Worm (Caenorhabditis elegans) whole organism, L4 larva: ENCODE data around the gene F52D2.5.
A peak's percentile ranks its signal among the peaks of the same experiment; 100 is the strongest.

ENCODE experiments used
- D1046.2 ChIP-seq: fragments of 200-800 bp; sonication (Bioruptor generic); IDR thresholded peaks from 2 replicates; pipeline ENCODE4 v1.3.6; 2022; ENCODE audit warnings: missing genetic modification characterization, missing compliant biosample characterization
- F10B5.3 ChIP-seq: sonication (generic microtip); optimal IDR thresholded peaks from 2 replicates; lab custom pipeline; 2016; ENCODE audit warnings: mild to moderate bottlenecking, missing genetic modification characterization, missing compliant biosample characterization
- F37D6.2 ChIP-seq: sonication (generic microtip); optimal IDR thresholded peaks from 2 replicates; lab custom pipeline; 2016; ENCODE audit warnings: mild to moderate bottlenecking, missing genetic modification characterization, missing compliant biosample characterization
- F44E2.7 ChIP-seq: fragments of 200-800 bp; sonication (Bioruptor generic); IDR thresholded peaks from 2 replicates; pipeline ENCODE4 v2.1.2; 2022; ENCODE audit warnings: missing genetic modification characterization, missing compliant biosample characterization
- R02D3.7 ChIP-seq: fragments of 150-350 bp; sonication (generic microtip); optimal IDR thresholded peaks from 3 replicates; lab custom pipeline; 2014; ENCODE audit warnings: missing biosample characterization, missing genetic modification characterization
- Y105C5A.15 ChIP-seq: fragments of 200-800 bp; sonication (Bioruptor generic); IDR thresholded peaks from 2 replicates; pipeline ENCODE4 v1.3.6; 2022; ENCODE audit warnings: missing genetic modification characterization, missing compliant biosample characterization
- Y5F2A.4 ChIP-seq: fragments of 200-800 bp; sonication (Bioruptor generic); optimal IDR thresholded peaks from 2 replicates; lab custom pipeline; 2018; ENCODE audit warnings: mild to moderate bottlenecking, missing genetic modification characterization, missing compliant biosample characterization
- ZK337.2 ChIP-seq: fragments of 200-800 bp; sonication (Bioruptor generic); IDR thresholded peaks from 2 replicates; pipeline ENCODE4 v1.3.6; 2022; ENCODE audit warnings: missing genetic modification reagents, missing genetic modification characterization, missing compliant biosample characterization
- aha-1 ChIP-seq: fragments of 150-350 bp; peaks from one replicate; lab custom pipeline; 2014; ENCODE audit warnings: missing biosample characterization, missing genetic modification characterization
- aly-2 ChIP-seq: sonication (generic microtip); optimal IDR thresholded peaks from 2 replicates; lab custom pipeline; 2018; ENCODE audit warnings: missing biosample characterization, missing genetic modification characterization
- attf-4 ChIP-seq: sonication (generic microtip); optimal IDR thresholded peaks from 3 replicates; lab custom pipeline; 2017; ENCODE audit warnings: missing biosample characterization, missing genetic modification characterization
- daf-16 ChIP-seq, 3 experiments: sonication (generic microtip); optimal IDR thresholded peaks; 2 replicates each; lab custom pipeline; 2016 to 2017; ENCODE audit warnings: missing genetic modification characterization in 3 of 3, missing genetic modification reagents in 3 of 3, mild to moderate bottlenecking in 2 of 3, missing compliant biosample characterization in 2 of 3, missing biosample characterization in 1 of 3, moderate library complexity in 1 of 3
- daf-8 ChIP-seq: fragments of 200-800 bp; sonication (Bioruptor generic); IDR thresholded peaks from 2 replicates; pipeline ENCODE4 v1.3.6; 2022; ENCODE audit warnings: missing genetic modification characterization, missing compliant biosample characterization
- dmd-6 ChIP-seq: fragments of 200-800 bp; sonication (Bioruptor generic); IDR thresholded peaks from 2 replicates; pipeline ENCODE4 v1.3.6; 2022; ENCODE audit warnings: missing genetic modification reagents, missing genetic modification characterization, missing compliant biosample characterization
- duxl-1 ChIP-seq: sonication (generic microtip); optimal IDR thresholded peaks from 2 replicates; lab custom pipeline; 2016; ENCODE audit warnings: mild to moderate bottlenecking, missing genetic modification characterization, moderate library complexity, missing compliant biosample characterization; ENCODE audit not compliant: poor library complexity
- fos-1 ChIP-seq: fragments of 150-350 bp; optimal IDR thresholded peaks from 2 replicates; lab custom pipeline; 2014; ENCODE audit warnings: missing biosample characterization, missing genetic modification characterization
- hif-1 ChIP-seq, 2 experiments: sonication (generic microtip); optimal IDR thresholded peaks; 2 replicates each; lab custom pipeline; 2016 to 2017; ENCODE audit warnings: missing compliant biosample characterization in 2 of 2, missing genetic modification characterization in 2 of 2, missing genetic modification reagents in 2 of 2, missing genotype in 2 of 2, mild to moderate bottlenecking in 1 of 2
- hlh-11 ChIP-seq: fragments of 200-800 bp; sonication (Bioruptor generic); optimal IDR thresholded peaks from 2 replicates; lab custom pipeline; 2018; ENCODE audit warnings: mild to moderate bottlenecking, missing genetic modification characterization, missing compliant biosample characterization
- hmg-1.1 ChIP-seq: fragments of 200-800 bp; sonication (Bioruptor generic); IDR thresholded peaks from 2 replicates; pipeline ENCODE4 v1.3.6; 2022; ENCODE audit warnings: missing genetic modification reagents, missing genetic modification characterization, missing compliant biosample characterization
- jun-1 ChIP-seq: fragments of 150-350 bp; optimal IDR thresholded peaks from 2 replicates; lab custom pipeline; 2014; ENCODE audit warnings: missing biosample characterization, missing genetic modification reagents, missing genetic modification characterization
- lin-38 ChIP-seq: fragments of 200-800 bp; sonication (Bioruptor generic); IDR thresholded peaks from 2 replicates; pipeline ENCODE4 v1.3.6; 2022; ENCODE audit warnings: missing genetic modification reagents, missing genetic modification characterization, missing compliant biosample characterization
- lin-39 ChIP-seq: fragments of 150-350 bp; optimal IDR thresholded peaks from 2 replicates; lab custom pipeline; 2014; ENCODE audit warnings: missing biosample characterization, missing genetic modification reagents, missing genetic modification characterization
- lir-3 ChIP-seq: sonication (generic microtip); optimal IDR thresholded peaks from 2 replicates; lab custom pipeline; 2016; ENCODE audit warnings: mild to moderate bottlenecking, missing genetic modification characterization, missing compliant biosample characterization
- mdl-1 ChIP-seq, 2 experiments: fragments of 150-350 bp in 1 of 2; sonication (generic microtip) in 1 of 2; optimal IDR thresholded peaks; 2 replicates each; lab custom pipeline; 2014 to 2017; ENCODE audit warnings: missing biosample characterization in 2 of 2, missing genetic modification characterization in 2 of 2
- mes-2 ChIP-seq: sonication (generic microtip); optimal IDR thresholded peaks from 2 replicates; lab custom pipeline; 2016; ENCODE audit warnings: missing genotype, mild to moderate bottlenecking, missing genetic modification characterization, missing compliant biosample characterization; ENCODE audit not compliant: poor library complexity, severe bottlenecking
- mxl-3 ChIP-seq: fragments of 200-800 bp; sonication (Bioruptor generic); optimal IDR thresholded peaks from 2 replicates; lab custom pipeline; 2018; ENCODE audit warnings: mild to moderate bottlenecking, missing genetic modification characterization, missing compliant biosample characterization
- nhr-11 ChIP-seq: fragments of 150-350 bp; optimal IDR thresholded peaks from 2 replicates; lab custom pipeline; 2014; ENCODE audit warnings: missing biosample characterization, missing genetic modification characterization
- nhr-111 ChIP-seq: fragments of 200-800 bp; sonication (Bioruptor generic); optimal IDR thresholded peaks from 2 replicates; lab custom pipeline; 2018; ENCODE audit warnings: mild to moderate bottlenecking, missing genetic modification characterization, missing compliant biosample characterization
- nhr-28 ChIP-seq: fragments of 150-350 bp; optimal IDR thresholded peaks from 2 replicates; lab custom pipeline; 2014; ENCODE audit warnings: missing biosample characterization, missing genetic modification characterization
- nhr-41 ChIP-seq: fragments of 200-800 bp; sonication (Bioruptor generic); IDR thresholded peaks from 2 replicates; pipeline ENCODE4 v1.3.6; 2022; ENCODE audit warnings: missing genetic modification reagents, missing genetic modification characterization, missing compliant biosample characterization
- pha-4 ChIP-seq, 2 experiments: fragments of 150-350 bp in 1 of 2; fragments of 200-800 bp in 1 of 2; sonication (Bioruptor generic) in 1 of 2; IDR thresholded peaks in 1 of 2; optimal IDR thresholded peaks in 1 of 2; 2 replicates each; pipeline versions ENCODE4 v1.3.6 to Lab custom; 2014 to 2022; ENCODE audit warnings: missing genetic modification characterization in 2 of 2, missing genetic modification reagents in 2 of 2, missing biosample characterization in 1 of 2, missing compliant biosample characterization in 1 of 2
- php-3 ChIP-seq: fragments of 200-800 bp; sonication (Bioruptor generic); IDR thresholded peaks from 2 replicates; pipeline ENCODE4 v1.3.6; 2022; ENCODE audit warnings: missing genetic modification reagents, missing genetic modification characterization, missing compliant biosample characterization
- pqm-1 ChIP-seq: sonication (generic microtip); optimal IDR thresholded peaks from 2 replicates; lab custom pipeline; 2017; ENCODE audit warnings: missing biosample characterization, missing genetic modification characterization
- rbr-2 ChIP-seq: sonication (generic microtip); optimal IDR thresholded peaks from 2 replicates; lab custom pipeline; 2016; ENCODE audit warnings: missing genotype, missing genetic modification characterization, missing compliant biosample characterization
- saeg-2 ChIP-seq: fragments of 200-800 bp; sonication (Bioruptor generic); IDR thresholded peaks from 2 replicates; pipeline ENCODE4 v1.3.6; 2022; ENCODE audit warnings: missing genetic modification reagents, missing genetic modification characterization, missing compliant biosample characterization
- set-16 ChIP-seq: fragments of 200-800 bp; sonication (Bioruptor generic); IDR thresholded peaks from 2 replicates; pipeline ENCODE4 v1.3.6; 2022; ENCODE audit warnings: missing genetic modification reagents, missing genetic modification characterization, missing compliant biosample characterization
- spr-1 ChIP-seq: sonication (generic microtip); optimal IDR thresholded peaks from 2 replicates; lab custom pipeline; 2016; ENCODE audit warnings: mild to moderate bottlenecking, missing genetic modification characterization, missing compliant biosample characterization
- tra-1 ChIP-seq: fragments of 200-800 bp; sonication (Bioruptor generic); IDR thresholded peaks from 2 replicates; pipeline ENCODE4 v1.3.6; 2022; ENCODE audit warnings: missing genetic modification reagents, missing genetic modification characterization, missing compliant biosample characterization
- unc-62 ChIP-seq, 3 experiments: fragments of 150-350 bp in 1 of 3; sonication (generic microtip); optimal IDR thresholded peaks in 2 of 3; peaks in 1 of 3; 1 replicate in 1 of 3; 2 replicates in 2 of 3; lab custom pipeline; 2014 to 2017; ENCODE audit warnings: missing biosample characterization in 3 of 3, missing genetic modification characterization in 3 of 3, missing genetic modification reagents in 3 of 3, missing genotype in 1 of 3

F52D2.5 gene

ce11 chrX:1964411-1964810, 10.2 kb downstream of the F52D2.5 start:
- TF ChIP-seq aha-1 (tag; lab: Kevin White, UChicago) (peak; percentile 28), lir-3 (tag; lab: Kevin White, UChicago) (no peak), saeg-2 (GFP tag; lab: Robert Waterston, UW) (no peak), unc-62 (GFP tag; optimal IDR thresholded peaks at IDR 0.05 in 1 of 2; lab: Kevin White, UChicago) (peak in 1 of 2 experiments; percentile 19), unc-62 (tag; optimal IDR thresholded peaks at IDR 0.05; lab: Kevin White, UChicago) (no peak), set-16 (GFP tag; lab: Robert Waterston, UW) (peak; percentile 74), pha-4 (GFP tag; IDR thresholded peaks at IDR 0.05; lab: Robert Waterston, UW) (no peak), pha-4 (tag; optimal IDR thresholded peaks at IDR 0.05; lab: Kevin White, UChicago) (no peak), attf-4 (tag; lab: Kevin White, UChicago) (no peak), pqm-1 (tag; lab: Kevin White, UChicago) (no peak), aly-2 (tag; lab: Kevin White, UChicago) (no peak), D1046.2 (no peak)

DNA sequence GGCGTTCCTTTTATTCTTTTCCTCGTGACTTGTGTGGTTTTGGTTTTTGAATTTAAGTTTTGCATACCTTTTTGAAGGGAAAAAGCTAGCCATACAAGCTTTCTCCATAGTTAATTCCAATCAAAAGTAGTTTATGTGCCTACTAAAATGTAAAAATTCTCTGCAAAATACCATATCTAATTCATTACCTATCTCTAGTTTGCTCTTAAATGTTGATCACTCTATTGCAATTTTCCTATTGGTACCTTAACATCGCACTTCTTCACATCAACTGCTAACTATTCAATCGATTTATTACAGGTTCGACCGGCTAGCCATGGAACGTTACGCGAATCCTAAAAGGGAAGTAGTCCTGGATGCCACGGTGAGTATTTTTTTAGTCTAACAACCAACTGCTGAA, 12.3 kb downstream of the F52D2.5 start, which contains the start of gene F52D2.7:
Gene F52D2.7, plus strand, starts transcription at position 301 of the 400 bp plus-strand sequence.
- no peak for TF ChIP-seq ZK337.2
- TF ChIP-seq Y105C5A.15 (GFP tag; lab: Robert Waterston, UW) = no peak
- no peak for TF ChIP-seq hlh-11 (tag; lab: Kevin White, UChicago)
- TF ChIP-seq fos-1 (tag; lab: Kevin White, UChicago) = no peak
- no peak for TF ChIP-seq daf-8 (GFP tag; lab: Robert Waterston, UW)
- TF ChIP-seq nhr-111 = no peak
- TF ChIP-seq F10B5.3 (tag; lab: Kevin White, UChicago) = no peak

- TF ChIP-seq aha-1 (tag; lab: Kevin White, UChicago) (no peak), Y5F2A.4 (GFP tag; lab: Kevin White, UChicago) (no peak), php-3 (GFP tag; lab: Robert Waterston, UW) (no peak), tra-1 (GFP tag; lab: Robert Waterston, UW) (peak; percentile 91), unc-62 (GFP tag; optimal IDR thresholded peaks at IDR 0.05 in 1 of 2; lab: Kevin White, UChicago) (peak in 1 of 2 experiments; percentile 97), unc-62 (tag; optimal IDR thresholded peaks at IDR 0.05; lab: Kevin White, UChicago) (no peak), jun-1 (tag; lab: Kevin White, UChicago) (no peak), mdl-1 (tag; optimal IDR thresholded peaks at IDR 0.05; lab: Kevin White, UChicago) (peak in 1 of 2 experiments; percentile 34), nhr-41 (GFP tag; lab: Robert Waterston, UW) (no peak), spr-1 (no peak), pha-4 (GFP tag; IDR thresholded peaks at IDR 0.05; lab: Robert Waterston, UW) (no peak), pha-4 (tag; optimal IDR thresholded peaks at IDR 0.05; lab: Kevin White, UChicago) (no peak), hlh-11 (tag; lab: Kevin White, UChicago) (peak; percentile 54), duxl-1 (peak; percentile 87), R02D3.7 (tag; lab: Kevin White, UChicago) (no peak), mes-2 (peak; percentile 49), hif-1 (tag; optimal IDR thresholded peaks at IDR 0.05; lab: Kevin White, UChicago) (no peak), nhr-28 (peak; percentile 30), mxl-3 (GFP tag; lab: Kevin White, UChicago) (peak; percentile 45), F44E2.7 (GFP tag; lab: Robert Waterston, UW) (no peak), F37D6.2 (tag; lab: Kevin White, UChicago) (no peak), pqm-1 (tag; lab: Kevin White, UChicago) (peak; percentile 18), aly-2 (tag; lab: Kevin White, UChicago) (no peak), daf-16 (GFP tag; optimal IDR thresholded peaks at IDR 0.05; lab: Kevin White, UChicago) (no peak), daf-16 (tag; optimal IDR thresholded peaks at IDR 0.05; lab: Kevin White, UChicago) (peak; percentile 50), dmd-6 (GFP tag; lab: Robert Waterston, UW) (peak; percentile 24; the same call in 1 of the 2 replicates), ZK337.2 (no peak), lin-39 (tag; lab: Kevin White, UChicago) (no peak), hmg-1.1 (GFP tag; lab: Robert Waterston, UW) (peak; percentile 19), rbr-2 (tag; lab: Kevin White, UChicago) (no peak), nhr-11 (tag; lab: Kevin White, UChicago) (peak; percentile 29), lin-38 (no peak)
Measured at ce11 chrX:1960895-1961715, 13.5 kb downstream of the F52D2.5 start.
